Fruit fly (Drosophila melanogaster) whole organism, pupa: ENCODE data around the gene Snoo.
"Not testable (repeated sequence)": the region's sequence is repeated elsewhere in the genome, so short reads cannot be mapped to it uniquely, and the experiment has no call there.

ENCODE experiments used
- CG10348 ChIP-seq: fragments of 200-800 bp; sonication (Bioruptor generic); IDR thresholded peaks from 2 replicates; pipeline ENCODE4 v1.3.6; 2022; ENCODE audit warnings: missing biosample characterization, missing genetic modification characterization
- CG12605 ChIP-seq: fragments of 200-800 bp; sonication (Bioruptor generic); IDR thresholded peaks from 2 replicates; pipeline ENCODE4 v1.3.6; 2022; ENCODE audit warnings: missing biosample characterization, missing genetic modification characterization
- CG13204 ChIP-seq: fragments of 200-800 bp; sonication (Bioruptor generic); optimal IDR thresholded peaks from 2 replicates; lab custom pipeline; 2018; ENCODE audit warnings: missing biosample characterization, mild to moderate bottlenecking, missing genetic modification characterization, moderate library complexity
- CG14655 ChIP-seq: fragments of 200-800 bp; sonication (Bioruptor generic); optimal IDR thresholded peaks from 3 replicates; lab custom pipeline; 2017; ENCODE audit warnings: mild to moderate bottlenecking, missing biosample characterization, missing genetic modification reagents, missing genetic modification characterization
- CG15710 ChIP-seq: fragments of 200-800 bp; sonication (Bioruptor generic); optimal IDR thresholded peaks from 2 replicates; lab custom pipeline; 2018; ENCODE audit warnings: missing biosample characterization, mild to moderate bottlenecking, missing genetic modification characterization, moderate library complexity
- CG17806 ChIP-seq: fragments of 200-800 bp; sonication (Bioruptor generic); optimal IDR thresholded peaks from 2 replicates; lab custom pipeline; 2018; ENCODE audit warnings: missing biosample characterization, mild to moderate bottlenecking, missing genetic modification characterization, moderate library complexity
- CG32121 ChIP-seq: fragments of 200-800 bp; sonication (Bioruptor generic); IDR thresholded peaks from 2 replicates; pipeline ENCODE4 v1.3.6; 2022; ENCODE audit warnings: missing biosample characterization, missing genetic modification characterization
- CG34367 ChIP-seq: fragments of 200-800 bp; sonication (Bioruptor generic); optimal IDR thresholded peaks from 2 replicates; lab custom pipeline; 2018; ENCODE audit warnings: missing biosample characterization, mild to moderate bottlenecking, missing genetic modification characterization
- CG4496 ChIP-seq: fragments of 200-800 bp; sonication (Bioruptor generic); IDR thresholded peaks from 3 replicates; pipeline ENCODE4 v1.3.6; 2022; ENCODE audit warnings: missing biosample characterization, missing genetic modification characterization
- CG8159 ChIP-seq: fragments of 200-800 bp; sonication (Bioruptor generic); optimal IDR thresholded peaks from 3 replicates; lab custom pipeline; 2018; ENCODE audit warnings: missing biosample characterization, mild to moderate bottlenecking, missing genetic modification characterization, moderate library complexity
- CG8301 ChIP-seq: fragments of 200-800 bp; sonication (Bioruptor generic); optimal IDR thresholded peaks from 2 replicates; lab custom pipeline; 2018; ENCODE audit warnings: missing biosample characterization, mild to moderate bottlenecking, missing genetic modification characterization
- CG9948 ChIP-seq: fragments of 200-800 bp; sonication (Bioruptor generic); optimal IDR thresholded peaks from 2 replicates; lab custom pipeline; 2018; ENCODE audit warnings: missing biosample characterization, mild to moderate bottlenecking, missing genetic modification characterization, moderate library complexity
- D1 ChIP-seq: fragments of 200-800 bp; sonication (Bioruptor generic); optimal IDR thresholded peaks from 2 replicates; lab custom pipeline; 2018; ENCODE audit warnings: missing biosample characterization, mild to moderate bottlenecking, missing genetic modification characterization, moderate library complexity
- EcR ChIP-seq: fragments of 200-800 bp; sonication (Bioruptor generic); optimal IDR thresholded peaks from 3 replicates; lab custom pipeline; 2019; ENCODE audit warnings: missing biosample characterization, missing genetic modification characterization, mild to moderate bottlenecking, moderate library complexity, missing genetic modification reagents
- Ets98B ChIP-seq: fragments of 200-800 bp; sonication (Bioruptor generic); IDR thresholded peaks from 2 replicates; pipeline ENCODE4 v1.3.6; 2022; ENCODE audit warnings: missing biosample characterization, missing genetic modification characterization
- Pif1A ChIP-seq: fragments of 200-800 bp; sonication (Bioruptor generic); optimal IDR thresholded peaks from 3 replicates; lab custom pipeline; 2016; ENCODE audit warnings: missing biosample characterization, missing genetic modification characterization
- Pif1B ChIP-seq: fragments of 200-800 bp; sonication (Bioruptor generic); optimal IDR thresholded peaks from 3 replicates; lab custom pipeline; 2016; ENCODE audit warnings: missing biosample characterization, missing genetic modification characterization
- Snoo ChIP-seq: fragments of 200-800 bp; sonication (Bioruptor generic); optimal IDR thresholded peaks from 3 replicates; lab custom pipeline; 2017; ENCODE audit warnings: missing biosample characterization, mild to moderate bottlenecking, missing genetic modification characterization, inconsistent platforms
- fd96Ca ChIP-seq: fragments of 200-800 bp; sonication (Bioruptor generic); IDR thresholded peaks from 3 replicates; pipeline ENCODE4 v1.3.6; 2022; ENCODE audit warnings: missing biosample characterization, missing genetic modification characterization
- gl ChIP-seq: fragments of 200-800 bp; sonication (Bioruptor generic); optimal IDR thresholded peaks from 2 replicates; lab custom pipeline; 2018; ENCODE audit warnings: missing biosample characterization, mild to moderate bottlenecking, missing genetic modification characterization
- rn ChIP-seq: fragments of 200-800 bp; sonication (Bioruptor generic); IDR thresholded peaks from 2 replicates; pipeline ENCODE4 v1.3.6; 2022; ENCODE audit warnings: missing biosample characterization, missing genetic modification characterization

The Snoo gene

DNA sequence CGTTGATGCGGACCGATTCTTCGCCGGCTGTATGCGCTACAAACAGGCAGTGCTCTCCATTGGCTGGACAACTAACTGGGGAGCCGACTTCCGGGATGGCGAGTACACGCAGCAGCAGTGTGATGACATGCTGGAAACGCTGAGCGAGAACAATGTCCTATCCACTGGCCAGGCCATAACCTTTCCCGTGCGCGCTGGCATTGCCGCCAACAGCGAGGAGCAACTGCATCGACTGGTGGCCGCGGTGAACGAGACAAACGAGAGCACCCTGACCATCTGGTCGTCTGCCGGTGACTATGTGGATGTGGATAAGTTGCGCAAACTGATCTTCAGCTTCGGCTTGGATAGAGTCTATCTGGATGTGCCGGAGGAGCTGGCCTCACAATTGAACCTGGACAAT, 2.2 kb upstream of the Snoo start:
- TF ChIP-seq CG14655 (no peak), CG8159 (tag; lab: Kevin White, UChicago) (no peak), Snoo (tag; lab: Kevin White, UChicago) (no peak), Pif1A (GFP tag; lab: Kevin White, UChicago) (no peak)

DNA sequence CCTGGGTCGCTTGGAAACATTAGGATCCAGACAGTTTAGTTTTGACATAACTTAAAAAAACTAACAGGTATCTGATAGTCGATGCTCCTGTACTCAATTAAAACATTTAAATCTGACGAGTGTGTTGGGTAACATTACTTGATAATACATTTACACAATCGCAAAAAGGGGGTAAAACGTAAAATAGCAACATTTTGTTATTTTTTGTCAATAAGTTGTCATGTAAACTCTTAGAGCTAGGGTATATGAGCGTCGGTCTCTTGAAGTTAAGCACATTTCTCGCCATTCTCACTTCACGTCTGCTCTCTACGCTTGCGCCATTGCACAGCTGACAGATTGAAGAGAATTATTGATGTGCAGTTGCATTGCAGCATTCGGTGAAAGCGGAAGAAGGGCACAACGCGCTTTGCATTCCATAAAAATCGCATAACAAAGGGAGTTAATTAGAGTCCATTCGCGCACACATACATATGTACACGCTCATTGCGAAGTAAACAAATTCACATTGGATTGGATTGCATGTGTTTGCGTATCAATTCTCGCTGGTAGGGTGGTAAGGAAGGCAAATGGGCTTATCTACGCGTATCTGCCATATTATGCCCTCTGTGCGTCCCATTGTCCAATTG, 1.0 kb upstream of the Snoo start:
- TF ChIP-seq CG8159 (tag; lab: Kevin White, UChicago), result peak; percentile 62
- TF ChIP-seq CG8301 (tag; lab: Kevin White, UChicago), result peak; percentile 57
- no peak for TF ChIP-seq gl
- peak; percentile 55 for TF ChIP-seq EcR (GFP tag; lab: Kevin White, UChicago)
- no peak for TF ChIP-seq D1
- no peak for TF ChIP-seq CG34367 (tag; lab: Kevin White, UChicago)
- TF ChIP-seq CG13204, result peak; percentile 4
- peak; percentile 35 for TF ChIP-seq CG9948 (tag; lab: Kevin White, UChicago)
- 0 out of 2 replicates have a peak, but pooled peaks have one; percentile 24 for TF ChIP-seq rn (GFP tag; lab: Robert Waterston, UW)
- TF ChIP-seq CG17806 (tag; lab: Kevin White, UChicago), result peak; percentile 30
- TF ChIP-seq Ets98B (GFP tag; lab: Robert Waterston, UW), result peak; percentile 29; the same call in 1 of the 2 replicates
- peak; percentile 56; the same call in 1 of the 2 replicates for TF ChIP-seq CG32121 (GFP tag; lab: Robert Waterston, UW)
- peak; percentile 30 for TF ChIP-seq CG15710 (tag; lab: Kevin White, UChicago)
- TF ChIP-seq CG12605 (GFP tag; lab: Robert Waterston, UW), result 0 out of 2 replicates have a peak, but pooled peaks have one; percentile 35
- peak; percentile 68 for TF ChIP-seq Pif1A (GFP tag; lab: Kevin White, UChicago)
- TF ChIP-seq CG4496 (GFP tag; lab: Robert Waterston, UW), result peak; percentile 78; the same call in 2 of the 3 replicates
- peak; percentile 55 for TF ChIP-seq Snoo (tag; lab: Kevin White, UChicago)
- TF ChIP-seq Pif1B, result peak; percentile 66
- peak; percentile 58; the same call in 1 of the 3 replicates for TF ChIP-seq fd96Ca (GFP tag; lab: Robert Waterston, UW)
- peak; percentile 67 for TF ChIP-seq CG14655
- TF ChIP-seq CG10348 (GFP tag; lab: Robert Waterston, UW), result no peak
- TF ChIP-seq, all 21 proteins: peak for 17

DNA sequence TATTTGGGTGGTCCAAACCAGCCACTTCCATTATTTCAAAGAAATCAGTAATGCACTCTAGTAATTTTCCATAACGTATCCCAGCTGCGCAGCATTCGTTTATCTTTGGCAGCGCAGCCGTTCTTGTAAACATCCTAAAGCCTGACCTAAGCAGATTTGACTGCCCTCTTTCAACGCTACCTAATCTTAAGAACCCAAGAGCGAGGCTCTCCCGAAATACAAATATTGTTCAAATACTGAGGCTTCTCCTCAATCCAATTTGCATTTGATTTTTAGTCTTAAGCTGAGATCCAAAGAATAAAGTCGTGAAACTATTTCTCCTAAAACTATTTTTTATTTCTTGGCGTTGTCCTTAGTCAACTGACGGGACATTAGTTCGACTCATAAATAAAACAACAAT, 350 bp downstream of the Snoo start, which contains the start of gene CG7231:
Gene CG7231 (plus strand): TSS at position 301 of the 400 bp plus-strand sequence.
- TF ChIP-seq D1; Ets98B (GFP tag; lab: Robert Waterston, UW); gl: not testable (repeated sequence)

DNA sequence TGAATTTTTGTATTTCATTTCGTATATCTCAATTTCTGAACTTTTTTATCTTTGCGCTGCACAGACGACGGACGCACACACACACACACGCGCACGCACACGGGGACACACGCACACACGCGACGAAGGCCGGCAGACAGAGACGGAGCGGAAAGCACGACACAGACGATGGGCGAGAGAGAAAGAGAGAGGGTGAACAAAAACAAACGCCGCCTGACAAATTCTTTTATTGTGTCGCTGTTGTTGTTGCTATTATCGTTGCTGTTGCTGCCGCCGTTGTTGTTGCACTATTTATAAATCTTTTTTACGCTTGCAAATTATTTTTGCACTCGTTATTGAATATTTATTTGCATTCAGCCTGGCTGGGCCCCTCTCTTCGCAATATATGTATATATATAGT, 7.3 kb downstream of the Snoo start:
- TF ChIP-seq CG13204, result peak; percentile 72
- TF ChIP-seq CG4496 (GFP tag; lab: Robert Waterston, UW), result peak; percentile 45; the same call in 1 of the 3 replicates
- peak; percentile 41; the same call in 1 of the 2 replicates for TF ChIP-seq CG32121 (GFP tag; lab: Robert Waterston, UW)
- TF ChIP-seq CG17806 (tag; lab: Kevin White, UChicago), result no peak
- TF ChIP-seq CG12605 (GFP tag; lab: Robert Waterston, UW), result peak; percentile 35; the same call in 1 of the 2 replicates
- TF ChIP-seq CG34367 (tag; lab: Kevin White, UChicago), result no peak

DNA sequence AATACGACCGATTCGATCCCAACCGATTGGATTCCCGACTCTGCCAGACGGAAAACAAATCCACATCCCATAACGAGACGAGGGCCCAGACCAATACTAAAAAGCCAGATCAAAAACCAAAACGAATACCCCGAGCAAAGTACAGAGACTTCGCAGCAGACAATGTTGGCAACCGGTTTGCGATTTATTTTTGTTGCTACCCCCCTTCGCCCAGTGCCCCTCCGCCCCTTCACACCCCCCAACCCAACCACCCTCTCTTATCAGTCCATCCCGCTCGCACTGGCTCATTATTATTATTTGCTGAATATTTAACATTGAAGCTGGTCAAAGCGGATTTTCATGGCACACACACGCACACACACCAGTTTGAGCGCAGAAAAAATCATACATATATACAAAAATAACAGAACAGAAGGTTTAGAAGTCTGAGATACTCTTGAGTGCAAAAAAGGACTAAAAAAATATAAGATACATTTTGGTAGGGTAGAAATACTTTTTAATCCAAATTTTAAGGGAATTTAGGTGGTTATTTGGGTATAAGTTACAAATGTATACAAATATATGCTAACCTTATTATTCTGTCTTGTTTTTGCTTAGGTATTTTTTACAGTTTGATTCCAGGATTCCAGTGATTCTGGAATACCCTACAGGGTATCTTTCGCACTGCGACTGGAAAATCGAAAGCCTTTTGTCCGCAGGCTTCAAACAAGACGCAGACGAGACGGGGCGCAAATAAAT, 10.4 kb downstream of the Snoo start:
- no peak; the same call in 1 of the 2 replicates for TF ChIP-seq CG32121 (GFP tag; lab: Robert Waterston, UW)
- no peak for TF ChIP-seq CG10348 (GFP tag; lab: Robert Waterston, UW)
- peak; percentile 52 for TF ChIP-seq CG8159 (tag; lab: Kevin White, UChicago)
- TF ChIP-seq Pif1B, result peak; percentile 6
- TF ChIP-seq EcR (GFP tag; lab: Kevin White, UChicago), result peak; percentile 77
- no peak for TF ChIP-seq CG12605 (GFP tag; lab: Robert Waterston, UW)
- peak; percentile 65 for TF ChIP-seq Snoo (tag; lab: Kevin White, UChicago)
- no peak for TF ChIP-seq D1
- peak; percentile 49; the same call in 1 of the 3 replicates for TF ChIP-seq CG4496 (GFP tag; lab: Robert Waterston, UW)
- peak; percentile 28 for TF ChIP-seq Pif1A (GFP tag; lab: Kevin White, UChicago)
- peak; percentile 77 for TF ChIP-seq CG13204
- peak; percentile 44 for TF ChIP-seq CG14655
- TF ChIP-seq CG17806 (tag; lab: Kevin White, UChicago), result peak; percentile 41
- no peak for TF ChIP-seq Ets98B (GFP tag; lab: Robert Waterston, UW)
- peak; percentile 2 for TF ChIP-seq CG8301 (tag; lab: Kevin White, UChicago)
- TF ChIP-seq fd96Ca (GFP tag; lab: Robert Waterston, UW), result no peak
- TF ChIP-seq CG15710 (tag; lab: Kevin White, UChicago), result peak; percentile 45
- peak; percentile 64 for TF ChIP-seq CG9948 (tag; lab: Kevin White, UChicago)
- TF ChIP-seq, all 21 proteins: peak for 12

DNA sequence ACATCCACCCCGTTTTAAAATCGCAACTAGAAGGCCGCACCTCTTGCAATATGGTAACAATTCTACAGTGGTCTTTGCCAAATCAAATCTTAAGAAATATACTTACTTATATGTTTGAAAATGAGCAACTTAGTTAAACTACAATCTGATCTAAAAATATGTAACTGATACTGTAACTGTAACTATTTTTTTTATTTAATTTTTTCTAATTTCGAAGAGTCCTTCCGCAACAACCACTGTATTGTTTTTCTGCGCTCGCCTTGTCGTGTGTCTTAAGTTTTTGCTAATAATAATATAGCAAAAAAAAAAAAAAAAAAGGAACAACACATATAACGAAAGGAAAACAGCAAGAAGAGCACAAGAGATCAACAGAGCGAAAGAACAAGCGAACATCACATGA, 12.6 kb downstream of the Snoo start:
- peak; percentile 35 for TF ChIP-seq CG8159 (tag; lab: Kevin White, UChicago)
- no peak for TF ChIP-seq D1
- TF ChIP-seq CG12605 (GFP tag; lab: Robert Waterston, UW), result peak; percentile 62; the same call in 1 of the 2 replicates
- peak; percentile 66 for TF ChIP-seq CG9948 (tag; lab: Kevin White, UChicago)
- no peak for TF ChIP-seq Snoo (tag; lab: Kevin White, UChicago)
- no peak for TF ChIP-seq CG10348 (GFP tag; lab: Robert Waterston, UW)
- TF ChIP-seq CG14655, result peak; percentile 82
- TF ChIP-seq gl, result no peak
- TF ChIP-seq CG32121 (GFP tag; lab: Robert Waterston, UW), result peak; percentile 44; the same call in 1 of the 2 replicates
- TF ChIP-seq CG34367 (tag; lab: Kevin White, UChicago), result peak; percentile 47
- TF ChIP-seq Pif1B, result peak; percentile 67
- no peak for TF ChIP-seq EcR (GFP tag; lab: Kevin White, UChicago)
- TF ChIP-seq CG15710 (tag; lab: Kevin White, UChicago), result peak; percentile 56
- peak; percentile 73 for TF ChIP-seq CG8301 (tag; lab: Kevin White, UChicago)
- peak; percentile 58 for TF ChIP-seq Ets98B (GFP tag; lab: Robert Waterston, UW)
- peak; percentile 47 for TF ChIP-seq CG17806 (tag; lab: Kevin White, UChicago)
- TF ChIP-seq rn (GFP tag; lab: Robert Waterston, UW), result peak; percentile 31; the same call in 1 of the 2 replicates
- TF ChIP-seq Pif1A (GFP tag; lab: Kevin White, UChicago), result peak; percentile 81
- no peak for TF ChIP-seq fd96Ca (GFP tag; lab: Robert Waterston, UW)
- TF ChIP-seq CG13204, result no peak
- TF ChIP-seq CG4496 (GFP tag; lab: Robert Waterston, UW), result peak; percentile 76
- TF ChIP-seq, all 21 proteins: peak for 14
